Worm (Caenorhabditis elegans) whole organism, L4 larva: ENCODE measurements around the gene srd-4.

Source experiments
- T20F7.1 ChIP-seq: fragments of 200-800 bp; sonication (Bioruptor generic); optimal IDR thresholded peaks from 2 replicates; lab custom pipeline; 2018; ENCODE audit warnings: mild to moderate bottlenecking, missing genetic modification characterization, missing compliant biosample characterization
- Y75B8A.6 ChIP-seq: fragments of 200-800 bp; sonication (Bioruptor generic); IDR thresholded peaks from 2 replicates; pipeline ENCODE4 v1.3.6; 2022; ENCODE audit warnings: missing genetic modification reagents, missing genetic modification characterization, missing compliant biosample characterization
- aly-2 ChIP-seq: sonication (generic microtip); optimal IDR thresholded peaks from 2 replicates; lab custom pipeline; 2018; ENCODE audit warnings: missing biosample characterization, missing genetic modification characterization
- arid-1 ChIP-seq: fragments of 200-800 bp; sonication (Bioruptor generic); conservative IDR thresholded peaks from 2 replicates; pipeline ENCODE4 v1.3.6; 2022; ENCODE audit warnings: missing genetic modification reagents, missing genetic modification characterization, missing compliant biosample characterization
- ceh-44 ChIP-seq: fragments of 200-800 bp; sonication (Bioruptor generic); IDR thresholded peaks from 2 replicates; pipeline ENCODE4 v1.3.6; 2022; ENCODE audit warnings: missing genetic modification reagents, missing genetic modification characterization, missing compliant biosample characterization
- ceh-82 ChIP-seq: sonication (generic microtip); optimal IDR thresholded peaks from 2 replicates; lab custom pipeline; 2017; ENCODE audit warnings: missing biosample characterization, missing genetic modification characterization
- daf-16 ChIP-seq, 3 experiments: sonication (generic microtip); optimal IDR thresholded peaks; 2 replicates each; lab custom pipeline; 2016 to 2017; ENCODE audit warnings: missing genetic modification characterization in 3 of 3, missing genetic modification reagents in 3 of 3, mild to moderate bottlenecking in 2 of 3, missing compliant biosample characterization in 2 of 3, missing biosample characterization in 1 of 3, moderate library complexity in 1 of 3
- dmd-8 ChIP-seq: fragments of 200-800 bp; sonication (Bioruptor generic); IDR thresholded peaks from 2 replicates; pipeline ENCODE4 v1.3.6; 2022; ENCODE audit warnings: missing genetic modification characterization, missing compliant biosample characterization
- dpl-1 ChIP-seq: fragments of 150-350 bp; optimal IDR thresholded peaks from 2 replicates; lab custom pipeline; 2014; ENCODE audit warnings: missing biosample characterization, missing genetic modification reagents, missing genetic modification characterization
- dve-1 ChIP-seq: sonication (generic microtip); optimal IDR thresholded peaks from 2 replicates; lab custom pipeline; 2017; ENCODE audit warnings: antibody characterized with exemption, mild to moderate bottlenecking, missing genetic modification characterization, missing compliant biosample characterization; ENCODE audit not compliant: insufficient read depth
- fkh-10 ChIP-seq: fragments of 150-350 bp; optimal IDR thresholded peaks from 2 replicates; lab custom pipeline; 2014; ENCODE audit warnings: missing biosample characterization, missing genetic modification reagents, missing genetic modification characterization
- fos-1 ChIP-seq: fragments of 150-350 bp; optimal IDR thresholded peaks from 2 replicates; lab custom pipeline; 2014; ENCODE audit warnings: missing biosample characterization, missing genetic modification characterization
- hlh-11 ChIP-seq: fragments of 200-800 bp; sonication (Bioruptor generic); optimal IDR thresholded peaks from 2 replicates; lab custom pipeline; 2018; ENCODE audit warnings: mild to moderate bottlenecking, missing genetic modification characterization, missing compliant biosample characterization
- hlh-30 ChIP-seq: sonication (generic microtip); optimal IDR thresholded peaks from 2 replicates; lab custom pipeline; 2017; ENCODE audit warnings: antibody characterized with exemption, mild to moderate bottlenecking, missing genetic modification characterization, missing compliant biosample characterization; ENCODE audit not compliant: insufficient read depth
- jun-1 ChIP-seq: fragments of 150-350 bp; optimal IDR thresholded peaks from 2 replicates; lab custom pipeline; 2014; ENCODE audit warnings: missing biosample characterization, missing genetic modification reagents, missing genetic modification characterization
- lir-3 ChIP-seq: sonication (generic microtip); optimal IDR thresholded peaks from 2 replicates; lab custom pipeline; 2016; ENCODE audit warnings: mild to moderate bottlenecking, missing genetic modification characterization, missing compliant biosample characterization
- madf-9 ChIP-seq: fragments of 200-800 bp; sonication (Bioruptor generic); conservative IDR thresholded peaks from 2 replicates; pipeline ENCODE4 v1.3.6; 2022; ENCODE audit warnings: missing genetic modification reagents, missing genetic modification characterization, missing compliant biosample characterization
- mes-2 ChIP-seq: sonication (generic microtip); optimal IDR thresholded peaks from 2 replicates; lab custom pipeline; 2016; ENCODE audit warnings: missing genotype, mild to moderate bottlenecking, missing genetic modification characterization, missing compliant biosample characterization; ENCODE audit not compliant: poor library complexity, severe bottlenecking
- nhr-11 ChIP-seq: fragments of 150-350 bp; optimal IDR thresholded peaks from 2 replicates; lab custom pipeline; 2014; ENCODE audit warnings: missing biosample characterization, missing genetic modification characterization
- nhr-111 ChIP-seq: fragments of 200-800 bp; sonication (Bioruptor generic); optimal IDR thresholded peaks from 2 replicates; lab custom pipeline; 2018; ENCODE audit warnings: mild to moderate bottlenecking, missing genetic modification characterization, missing compliant biosample characterization
- nhr-28 ChIP-seq: fragments of 150-350 bp; optimal IDR thresholded peaks from 2 replicates; lab custom pipeline; 2014; ENCODE audit warnings: missing biosample characterization, missing genetic modification characterization
- set-16 ChIP-seq: fragments of 200-800 bp; sonication (Bioruptor generic); IDR thresholded peaks from 2 replicates; pipeline ENCODE4 v1.3.6; 2022; ENCODE audit warnings: missing genetic modification reagents, missing genetic modification characterization, missing compliant biosample characterization
- skn-1 ChIP-seq: fragments of 150-350 bp; optimal IDR thresholded peaks from 2 replicates; lab custom pipeline; 2014; ENCODE audit warnings: missing biosample characterization, missing genetic modification characterization
- snpc-1.2 ChIP-seq: fragments of 200-800 bp; sonication (Bioruptor generic); IDR thresholded peaks from 2 replicates; pipeline ENCODE4 v1.3.6; 2022; ENCODE audit warnings: missing genetic modification reagents, missing genetic modification characterization, missing compliant biosample characterization
- zip-2 ChIP-seq: fragments of 150-350 bp; optimal IDR thresholded peaks from 2 replicates; lab custom pipeline; 2014; ENCODE audit warnings: missing biosample characterization, missing genetic modification characterization
- ztf-11 ChIP-seq: fragments of 150-350 bp; optimal IDR thresholded peaks from 2 replicates; lab custom pipeline; 2014; ENCODE audit warnings: missing biosample characterization, missing genetic modification characterization

srd-4 gene

ce11 chrV:12235502-12235901 is 50.8 kb downstream of the srd-4 start:
- TF ChIP-seq fos-1 (no peak), nhr-11 (tag; lab: Kevin White, UChicago) (peak; percentile 26), madf-9 (no peak), hlh-30 (no peak), mes-2 (no peak), nhr-28 (no peak), arid-1 (no peak), skn-1 (tag; lab: Kevin White, UChicago) (no peak), ceh-82 (tag; lab: Kevin White, UChicago) (no peak), jun-1 (tag; lab: Kevin White, UChicago) (no peak), set-16 (no peak), aly-2 (tag; lab: Kevin White, UChicago) (no peak), ztf-11 (tag; lab: Kevin White, UChicago) (no peak), lir-3 (no peak), zip-2 (tag; lab: Kevin White, UChicago) (no peak), dve-1 (tag; lab: Kevin White, UChicago) (no peak), ceh-44 (GFP tag; lab: Robert Waterston, UW) (no peak), T20F7.1 (no peak), nhr-111 (GFP tag; lab: Kevin White, UChicago) (no peak), fkh-10 (GFP tag; lab: Kevin White, UChicago) (no peak), daf-16 (GFP tag; optimal IDR thresholded peaks at IDR 0.05; lab: Kevin White, UChicago) (peak in 1 of 2 experiments; percentile 100), daf-16 (tag; optimal IDR thresholded peaks at IDR 0.05; lab: Kevin White, UChicago) (no peak), Y75B8A.6 (GFP tag; lab: Robert Waterston, UW) (no peak), dpl-1 (GFP tag; lab: Kevin White, UChicago) (no peak), dmd-8 (GFP tag; lab: Robert Waterston, UW) (no peak), snpc-1.2 (no peak), hlh-11 (tag; lab: Kevin White, UChicago) (peak; percentile 33)
